Worm (Caenorhabditis elegans) whole organism, mixed stage, embryonic: ENCODE measurements around the gene T10D4.14.
"Not testable (repeated sequence)": the region's sequence is repeated elsewhere in the genome, so short reads cannot be mapped to it uniquely, and the experiment has no call there.

Experiments used
- ceh-83 ChIP-seq: fragments of 200-800 bp; sonication (Bioruptor generic); optimal IDR thresholded peaks from 2 replicates; lab custom pipeline; 2018; ENCODE audit warnings: mild to moderate bottlenecking, missing genetic modification characterization, missing compliant biosample characterization
- cnd-1 ChIP-seq: fragments of 200-800 bp; sonication (Bioruptor generic); optimal IDR thresholded peaks from 2 replicates; lab custom pipeline; 2018; ENCODE audit warnings: mild to moderate bottlenecking, missing genetic modification characterization, missing compliant biosample characterization
- drap-1 ChIP-seq: fragments of 200-800 bp; sonication (Bioruptor generic); optimal IDR thresholded peaks from 3 replicates; lab custom pipeline; 2018; ENCODE audit warnings: mild to moderate bottlenecking, missing genetic modification characterization, missing compliant biosample characterization
- elt-1 ChIP-seq: sonication (generic microtip); optimal IDR thresholded peaks from 2 replicates; lab custom pipeline; 2017; ENCODE audit warnings: missing genetic modification characterization, mild to moderate bottlenecking, missing compliant biosample characterization, antibody characterized with exemption, moderate library complexity, borderline replicate concordance; ENCODE audit not compliant: insufficient read depth
- elt-3 ChIP-seq: fragments of 150-350 bp; optimal IDR thresholded peaks from 2 replicates; lab custom pipeline; 2014; ENCODE audit warnings: missing biosample characterization, missing genetic modification characterization
- lsy-2 ChIP-seq: fragments of 150-350 bp; optimal IDR thresholded peaks from 2 replicates; lab custom pipeline; 2014; ENCODE audit warnings: missing biosample characterization, missing genetic modification characterization
- mep-1 ChIP-seq: fragments of 150-350 bp; optimal IDR thresholded peaks from 2 replicates; lab custom pipeline; 2017; ENCODE audit warnings: missing biosample characterization, missing genetic modification reagents, missing genetic modification characterization, inconsistent platforms
- nhr-12 ChIP-seq: fragments of 150-350 bp; optimal IDR thresholded peaks from 2 replicates; lab custom pipeline; 2014; ENCODE audit warnings: missing biosample characterization, missing genetic modification characterization
- nhr-237 ChIP-seq: fragments of 150-350 bp; optimal IDR thresholded peaks from 2 replicates; lab custom pipeline; 2014; ENCODE audit warnings: missing biosample characterization, missing genetic modification characterization
- pha-4 ChIP-seq: fragments of 150-350 bp; optimal IDR thresholded peaks from 2 replicates; lab custom pipeline; 2018; ENCODE audit warnings: missing biosample characterization, missing genetic modification reagents, missing genetic modification characterization
- unc-62 ChIP-seq: fragments of 150-350 bp; optimal IDR thresholded peaks from 2 replicates; lab custom pipeline; 2014; ENCODE audit warnings: missing biosample characterization, missing genetic modification reagents, missing genetic modification characterization

DNA sequence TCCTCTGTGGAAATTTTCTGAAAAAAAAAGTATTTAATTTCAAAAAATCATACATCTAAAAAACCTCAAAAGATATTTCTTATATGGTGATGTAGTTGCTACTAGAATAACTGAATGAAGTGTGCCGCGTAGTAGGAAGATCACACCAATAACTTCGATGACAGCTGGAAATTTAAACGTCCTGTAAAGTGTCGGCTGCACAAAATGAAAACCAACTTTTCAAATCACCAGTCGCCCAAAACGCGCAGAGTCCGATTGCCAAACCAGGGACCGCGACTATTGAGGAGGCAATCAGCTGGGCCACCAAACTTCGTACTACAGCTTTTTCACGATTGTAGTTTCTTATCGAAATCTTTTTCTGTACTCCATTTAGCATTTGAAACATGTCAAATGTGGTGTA, 49.7 kb upstream of the T10D4.14 start, which contains the start of gene sri-48:
- not testable (repeated sequence) for TF ChIP-seq elt-3 (tag; lab: Kevin White, UChicago); ceh-83; nhr-237; lsy-2 (tag; lab: Kevin White, UChicago); mep-1 (tag; lab: Kevin White, UChicago); nhr-12 (tag; lab: Kevin White, UChicago); unc-62 (GFP tag; lab: Kevin White, UChicago); drap-1 (GFP tag; lab: Kevin White, UChicago); cnd-1 (tag; lab: Kevin White, UChicago); pha-4 (tag; lab: Kevin White, UChicago); elt-1 (tag; lab: Kevin White, UChicago)
